Worm (Caenorhabditis elegans) whole organism, mixed stage, embryonic: Measurements from ENCODE around the gene B0564.2.

Experiments used
- M03D4.4 ChIP-seq: sonication (generic microtip); optimal IDR thresholded peaks from 2 replicates; lab custom pipeline; 2017; ENCODE audit warnings: mild to moderate bottlenecking, missing genetic modification characterization, missing compliant biosample characterization
- ceh-39 ChIP-seq: fragments of 150-350 bp; optimal IDR thresholded peaks from 2 replicates; lab custom pipeline; 2014; ENCODE audit warnings: missing biosample characterization, missing genetic modification characterization
- ceh-43 ChIP-seq: fragments of 200-800 bp; sonication (Bioruptor generic); optimal IDR thresholded peaks from 2 replicates; lab custom pipeline; 2018; ENCODE audit warnings: mild to moderate bottlenecking, missing genetic modification characterization, moderate library complexity, missing compliant biosample characterization
- ceh-83 ChIP-seq: fragments of 200-800 bp; sonication (Bioruptor generic); optimal IDR thresholded peaks from 2 replicates; lab custom pipeline; 2018; ENCODE audit warnings: mild to moderate bottlenecking, missing genetic modification characterization, missing compliant biosample characterization
- ces-1 ChIP-seq: fragments of 150-350 bp; optimal IDR thresholded peaks from 2 replicates; lab custom pipeline; 2014; ENCODE audit warnings: missing biosample characterization, missing genetic modification reagents, missing genetic modification characterization
- drap-1 ChIP-seq: fragments of 200-800 bp; sonication (Bioruptor generic); optimal IDR thresholded peaks from 3 replicates; lab custom pipeline; 2018; ENCODE audit warnings: mild to moderate bottlenecking, missing genetic modification characterization, missing compliant biosample characterization
- elt-1 ChIP-seq: sonication (generic microtip); optimal IDR thresholded peaks from 2 replicates; lab custom pipeline; 2017; ENCODE audit warnings: missing genetic modification characterization, mild to moderate bottlenecking, missing compliant biosample characterization, antibody characterized with exemption, moderate library complexity, borderline replicate concordance; ENCODE audit not compliant: insufficient read depth
- elt-3 ChIP-seq: fragments of 150-350 bp; optimal IDR thresholded peaks from 2 replicates; lab custom pipeline; 2014; ENCODE audit warnings: missing biosample characterization, missing genetic modification characterization
- flh-1 ChIP-seq: fragments of 200-800 bp; sonication (Bioruptor generic); optimal IDR thresholded peaks from 2 replicates; lab custom pipeline; 2018; ENCODE audit warnings: mild to moderate bottlenecking, missing genetic modification characterization, moderate library complexity, missing compliant biosample characterization
- ham-2 ChIP-seq: fragments of 200-800 bp; sonication (Bioruptor generic); optimal IDR thresholded peaks from 2 replicates; lab custom pipeline; 2018; ENCODE audit warnings: mild to moderate bottlenecking, missing genetic modification characterization, missing compliant biosample characterization
- hlh-1 ChIP-seq: fragments of 150-350 bp; optimal IDR thresholded peaks from 2 replicates; lab custom pipeline; 2014; ENCODE audit warnings: missing biosample characterization, missing genetic modification reagents, missing genetic modification characterization
- lin-13 ChIP-seq: fragments of 150-350 bp; optimal IDR thresholded peaks from 2 replicates; lab custom pipeline; 2014; ENCODE audit warnings: missing biosample characterization, missing genetic modification characterization
- lin-32 ChIP-seq: fragments of 200-800 bp; sonication (Bioruptor generic); optimal IDR thresholded peaks from 2 replicates; lab custom pipeline; 2018; ENCODE audit warnings: mild to moderate bottlenecking, missing genetic modification characterization, missing compliant biosample characterization
- lsy-2 ChIP-seq: fragments of 150-350 bp; optimal IDR thresholded peaks from 2 replicates; lab custom pipeline; 2014; ENCODE audit warnings: missing biosample characterization, missing genetic modification characterization
- mab-5 ChIP-seq: fragments of 150-350 bp; optimal IDR thresholded peaks from 2 replicates; lab custom pipeline; 2014; ENCODE audit warnings: missing biosample characterization, missing genetic modification characterization
- mep-1 ChIP-seq: fragments of 150-350 bp; optimal IDR thresholded peaks from 2 replicates; lab custom pipeline; 2017; ENCODE audit warnings: missing biosample characterization, missing genetic modification reagents, missing genetic modification characterization, inconsistent platforms
- mls-2 ChIP-seq: sonication (generic microtip); optimal IDR thresholded peaks from 2 replicates; lab custom pipeline; 2016; ENCODE audit warnings: mild to moderate bottlenecking, missing genetic modification characterization, moderate library complexity, missing compliant biosample characterization
- nhr-12 ChIP-seq: fragments of 150-350 bp; optimal IDR thresholded peaks from 2 replicates; lab custom pipeline; 2014; ENCODE audit warnings: missing biosample characterization, missing genetic modification characterization
- nhr-237 ChIP-seq: fragments of 150-350 bp; optimal IDR thresholded peaks from 2 replicates; lab custom pipeline; 2014; ENCODE audit warnings: missing biosample characterization, missing genetic modification characterization
- nhr-28 ChIP-seq: fragments of 150-350 bp; optimal IDR thresholded peaks from 2 replicates; lab custom pipeline; 2014; ENCODE audit warnings: missing biosample characterization, missing genetic modification characterization
- nhr-76 ChIP-seq: sonication (generic microtip); optimal IDR thresholded peaks from 2 replicates; lab custom pipeline; 2017; ENCODE audit warnings: missing biosample characterization, missing genetic modification characterization
- pha-4 ChIP-seq: fragments of 150-350 bp; optimal IDR thresholded peaks from 2 replicates; lab custom pipeline; 2018; ENCODE audit warnings: missing biosample characterization, missing genetic modification reagents, missing genetic modification characterization
- sptf-1 ChIP-seq: sonication (generic microtip); optimal IDR thresholded peaks from 2 replicates; lab custom pipeline; 2017; ENCODE audit warnings: mild to moderate bottlenecking, missing genetic modification characterization, moderate library complexity, missing compliant biosample characterization
- tbx-8 ChIP-seq: fragments of 200-800 bp; sonication (Bioruptor generic); optimal IDR thresholded peaks from 2 replicates; lab custom pipeline; 2018; ENCODE audit warnings: mild to moderate bottlenecking, missing genetic modification characterization, moderate library complexity, missing compliant biosample characterization
- unc-120 ChIP-seq: sonication (generic microtip); optimal IDR thresholded peaks from 2 replicates; lab custom pipeline; 2017; ENCODE audit warnings: missing genetic modification characterization, missing compliant biosample characterization; ENCODE audit not compliant: poor library complexity, severe bottlenecking
- unc-39 ChIP-seq: fragments of 150-350 bp; optimal IDR thresholded peaks from 2 replicates; lab custom pipeline; 2014; ENCODE audit warnings: missing biosample characterization, missing genetic modification characterization
- unc-62 ChIP-seq: fragments of 150-350 bp; optimal IDR thresholded peaks from 2 replicates; lab custom pipeline; 2014; ENCODE audit warnings: missing biosample characterization, missing genetic modification reagents, missing genetic modification characterization
- zip-8 ChIP-seq: fragments of 150-350 bp; optimal IDR thresholded peaks from 2 replicates; lab custom pipeline; 2014; ENCODE audit warnings: missing biosample characterization, missing genetic modification characterization
- ztf-11 ChIP-seq: fragments of 150-350 bp; optimal IDR thresholded peaks from 2 replicates; lab custom pipeline; 2014; ENCODE audit warnings: missing biosample characterization, missing genetic modification characterization

B0564.2 gene

ce11 chrIV:13068451-13068850 is 39.0 kb upstream of the B0564.2 start, which contains the start of gene scl-6:
scl-6 (plus strand) TSS chrIV:13068751.
- no peak for TF ChIP-seq elt-1 (tag; lab: Kevin White, UChicago)
- no peak for TF ChIP-seq lin-32 (GFP tag; lab: Kevin White, UChicago)

- no peak for TF ChIP-seq nhr-237
- TF ChIP-seq hlh-1, result no peak
- no peak for TF ChIP-seq elt-3 (tag; lab: Kevin White, UChicago)
- no peak for TF ChIP-seq lsy-2 (tag; lab: Kevin White, UChicago)
- no peak for TF ChIP-seq nhr-28 (tag; lab: Kevin White, UChicago)
- no peak for TF ChIP-seq ceh-43
- TF ChIP-seq lin-13, result no peak
- no peak for TF ChIP-seq nhr-12 (tag; lab: Kevin White, UChicago)
- no peak for TF ChIP-seq unc-39 (tag; lab: Kevin White, UChicago)
- no peak for TF ChIP-seq M03D4.4 (tag; lab: Kevin White, UChicago)
- TF ChIP-seq ceh-83 (GFP tag; lab: Kevin White, UChicago), result no peak
- no peak for TF ChIP-seq mls-2 (tag; lab: Kevin White, UChicago)
- no peak for TF ChIP-seq unc-62 (GFP tag; lab: Kevin White, UChicago)
- TF ChIP-seq drap-1 (GFP tag; lab: Kevin White, UChicago), result no peak
- no peak for TF ChIP-seq unc-120 (tag; lab: Kevin White, UChicago)
- TF ChIP-seq sptf-1, result no peak
- TF ChIP-seq tbx-8 (GFP tag; lab: Kevin White, UChicago), result no peak
- TF ChIP-seq ham-2, result no peak
- TF ChIP-seq mab-5 (tag; lab: Kevin White, UChicago), result no peak
Observed at ce11 chrIV:13070142-13070541, 37.3 kb upstream of the B0564.2 start, which contains the start of gene scl-7. scl-7 (plus strand) TSS chrIV:13070442.

- TF ChIP-seq nhr-12 (tag; lab: Kevin White, UChicago) (no peak), zip-8 (tag; lab: Kevin White, UChicago) (no peak), flh-1 (no peak), sptf-1 (no peak), lin-13 (no peak), unc-120 (tag; lab: Kevin White, UChicago) (no peak), mab-5 (tag; lab: Kevin White, UChicago) (no peak)
Observed at ce11 chrIV:13071445-13071844, 36.0 kb upstream of the B0564.2 start, which contains the start of gene scl-8. scl-8 (plus strand) TSS chrIV:13071745.

- TF ChIP-seq unc-120 (tag; lab: Kevin White, UChicago) (no peak), drap-1 (GFP tag; lab: Kevin White, UChicago) (no peak), mls-2 (tag; lab: Kevin White, UChicago) (no peak), hlh-1 (no peak), mep-1 (tag; lab: Kevin White, UChicago) (no peak)
Observed at ce11 chrIV:13075625-13076252, 31.7 kb upstream of the B0564.2 start.

- TF ChIP-seq unc-120 (tag; lab: Kevin White, UChicago) (no peak), nhr-12 (tag; lab: Kevin White, UChicago) (no peak), nhr-237 (no peak), ces-1 (GFP tag; lab: Kevin White, UChicago) (no peak), ceh-39 (tag; lab: Kevin White, UChicago) (no peak), elt-1 (tag; lab: Kevin White, UChicago) (no peak), tbx-8 (GFP tag; lab: Kevin White, UChicago) (no peak), nhr-76 (no peak), drap-1 (GFP tag; lab: Kevin White, UChicago) (no peak), elt-3 (tag; lab: Kevin White, UChicago) (no peak), M03D4.4 (tag; lab: Kevin White, UChicago) (no peak), pha-4 (tag; lab: Kevin White, UChicago) (no peak), ceh-83 (GFP tag; lab: Kevin White, UChicago) (no peak), mab-5 (tag; lab: Kevin White, UChicago) (no peak), hlh-1 (no peak), ztf-11 (no peak)
Observed at ce11 chrIV:13076620-13077019, 30.8 kb upstream of the B0564.2 start, which contains the start of gene C39E9.7. C39E9.7 (minus strand) TSS chrIV:13076720.
